Fruit fly (Drosophila melanogaster) Kc167 (cell line): ENCODE results near the gene Rala.

Experiments used
- Myc ChIP-seq: fragments of >200 bp; optimal IDR thresholded peaks from 2 replicates; lab custom pipeline; 2017; ENCODE audit warnings: missing external identifiers
- Sin3A ChIP-seq: fragments of >200 bp; optimal IDR thresholded peaks from 2 replicates; lab custom pipeline; 2018; ENCODE audit warnings: missing external identifiers
- h ChIP-seq: fragments of >200 bp; optimal IDR thresholded peaks from 3 replicates; lab custom pipeline; 2018; ENCODE audit warnings: missing external identifiers
- insv ChIP-seq: fragments of >200 bp; optimal IDR thresholded peaks from 3 replicates; lab custom pipeline; 2018; ENCODE audit warnings: missing external identifiers
- psq ChIP-seq: fragments of >200 bp; optimal IDR thresholded peaks from 2 replicates; lab custom pipeline; 2017; ENCODE audit warnings: missing external identifiers
- ttk ChIP-seq: sonication (Bioruptor generic); optimal IDR thresholded peaks from 2 replicates; lab custom pipeline; 2017; ENCODE audit warnings: missing external identifiers

DNA sequence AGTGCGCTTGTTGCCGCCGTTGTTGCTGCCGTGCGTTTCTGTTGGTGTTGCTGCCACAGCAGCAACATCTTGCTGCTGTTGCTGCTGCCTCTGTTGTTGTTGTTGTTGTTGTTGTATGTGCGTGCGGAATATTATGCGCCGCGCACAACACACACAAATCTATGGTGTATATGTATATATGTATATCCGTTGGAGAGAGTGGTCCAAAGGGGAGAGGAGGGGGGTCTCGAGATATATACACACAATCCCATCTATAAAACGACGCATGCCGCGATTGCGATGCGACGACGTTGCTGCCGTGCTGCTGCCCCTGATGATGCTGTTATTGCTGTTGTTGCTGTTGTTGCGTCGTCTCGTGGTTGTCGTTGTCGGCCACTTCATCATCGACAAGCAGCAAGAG lies 27.5 kb upstream of the Rala start:
- TF ChIP-seq ttk (no peak), insv (lab: Kevin White, UChicago) (no peak), Sin3A (lab: Kevin White, UChicago) (no peak), psq (lab: Kevin White, UChicago) (no peak), Myc (lab: Kevin White, UChicago) (no peak), h (lab: Kevin White, UChicago) (no peak)
